Fruit fly (Drosophila melanogaster): ENCODE data around the gene CG10866.

The CG10866 gene

DNA sequence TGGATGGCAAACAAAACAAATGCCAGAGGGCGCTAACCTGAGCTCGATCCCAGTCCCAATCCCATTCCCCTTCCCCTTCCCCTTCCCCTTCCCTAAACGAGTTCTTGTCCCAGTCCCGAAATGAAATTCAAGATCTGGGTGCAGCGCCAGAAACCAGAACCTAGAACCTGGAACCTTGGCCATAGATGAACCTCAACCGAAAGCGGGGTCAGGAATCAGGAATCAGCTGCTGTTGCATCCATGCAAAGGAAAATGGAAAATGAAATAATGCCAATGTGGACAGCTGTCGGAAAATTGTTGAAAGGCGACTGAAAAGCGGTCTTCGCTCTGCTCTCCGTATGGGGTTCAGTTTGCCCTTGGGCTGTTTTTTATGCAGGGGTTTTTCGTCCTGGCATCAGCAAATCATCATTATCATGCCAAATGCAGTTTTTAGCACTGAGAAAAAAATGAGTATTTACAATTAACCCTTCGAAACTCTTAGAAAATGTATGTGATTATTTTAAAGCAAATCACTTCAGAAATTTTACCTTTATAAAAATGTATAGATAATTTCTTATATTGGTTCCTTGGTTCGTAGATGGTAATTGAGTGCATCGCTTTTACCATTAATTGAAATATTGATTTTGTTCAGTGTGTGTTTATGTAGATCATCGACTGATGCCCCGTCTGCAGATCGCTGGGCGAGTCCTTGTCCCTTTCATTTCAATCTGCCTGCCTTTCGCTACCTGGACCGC is 40.0 kb upstream of the CG10866 start (continued):
- TF ChIP-seq Sp1 (GFP tag; optimal IDR thresholded peaks at IDR 0.05), result no peak
- no peak for TF ChIP-seq dmrt93B (GFP tag; optimal IDR thresholded peaks at IDR 0.05)
- no peak for TF ChIP-seq CG9705 (GFP tag; optimal IDR thresholded peaks at IDR 0.05)
- no peak for TF ChIP-seq HLH106 (tag; optimal IDR thresholded peaks at IDR 0.05)
- peak; percentile 20 for TF ChIP-seq h (GFP tag; optimal IDR thresholded peaks at IDR 0.05)

DNA sequence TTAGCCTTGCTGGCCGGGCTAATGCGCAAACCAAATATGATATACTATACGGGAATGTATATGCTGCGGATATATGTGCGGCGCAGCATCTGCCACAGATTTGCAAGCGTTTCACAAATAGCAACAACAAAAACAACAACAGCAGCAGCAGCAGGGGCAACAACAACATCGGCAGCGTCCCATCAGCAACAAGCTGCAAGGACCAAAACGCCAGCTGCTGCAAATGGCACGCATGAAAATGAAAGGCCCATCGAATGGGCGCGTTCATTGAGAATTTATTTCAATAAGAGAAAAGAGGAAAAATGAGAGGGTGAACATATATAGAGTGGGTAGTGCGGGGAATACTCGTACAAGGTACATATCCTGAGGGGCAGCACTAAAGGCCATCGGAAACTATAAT is 38.6 kb upstream of the CG10866 start:
- TF ChIP-seq pan (optimal IDR thresholded peaks at IDR 0.05) (no peak), Jra (GFP tag; optimal IDR thresholded peaks at IDR 0.05) (no peak), usp (GFP tag; optimal IDR thresholded peaks at IDR 0.05) (no peak), dmrt93B (GFP tag; optimal IDR thresholded peaks at IDR 0.05) (no peak), fru (GFP tag; optimal IDR thresholded peaks at IDR 0.05) (no peak), CG9705 (GFP tag; optimal IDR thresholded peaks at IDR 0.05) (no peak), Vsx2 (GFP tag; optimal IDR thresholded peaks at IDR 0.05; ENCODE audit: partially characterized antibody) (no peak), Hr78 (GFP tag; optimal IDR thresholded peaks at IDR 0.05) (no peak), sage (GFP tag; optimal IDR thresholded peaks at IDR 0.05) (no peak), Rel (GFP tag; optimal IDR thresholded peaks at IDR 0.05) (no peak), Rel (tag; optimal IDR thresholded peaks at IDR 0.05) (no peak), Hnf4 (GFP tag; optimal IDR thresholded peaks at IDR 0.05) (no peak), Myc (optimal IDR thresholded peaks at IDR 0.05) (no peak), GATAd (GFP tag; optimal IDR thresholded peaks at IDR 0.05) (no peak), psq (GFP tag; optimal IDR thresholded peaks at IDR 0.05) (no peak), Abd-B (GFP tag; optimal IDR thresholded peaks at IDR 0.05) (no peak), N (GFP tag; optimal IDR thresholded peaks at IDR 0.05) (no peak), dl (GFP tag; optimal IDR thresholded peaks at IDR 0.05; ENCODE audit: insufficient read depth in 1 of 2, partially characterized antibody in 2 of 2) (no peak)

DNA sequence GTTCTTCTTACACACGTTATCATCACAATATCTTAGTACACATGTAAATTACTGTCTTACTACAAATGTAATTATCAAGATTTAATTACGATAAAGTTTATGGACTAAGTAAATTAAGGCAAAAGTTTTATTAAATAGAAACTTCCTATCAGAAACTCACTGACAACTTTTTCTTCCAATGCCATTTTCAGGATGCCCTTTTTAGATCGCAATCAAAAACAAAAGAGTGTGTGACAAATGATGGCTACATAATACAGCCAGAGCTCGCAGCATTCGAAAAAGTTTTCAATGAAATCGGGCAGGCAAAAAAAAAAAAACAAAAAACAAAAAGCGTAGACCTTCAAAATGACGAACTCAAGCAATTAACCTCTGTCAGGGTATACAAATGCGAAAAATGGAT is 34.8 kb upstream of the CG10866 start, which contains the start of gene CG43915:
Gene CG43915, plus strand, starts transcription at position 301 of the 400 bp plus-strand sequence.
- no peak for TF ChIP-seq fru (GFP tag; optimal IDR thresholded peaks at IDR 0.05)
- no peak for TF ChIP-seq dl (GFP tag; optimal IDR thresholded peaks at IDR 0.05; ENCODE audit: insufficient read depth in 1 of 2, partially characterized antibody in 2 of 2)
- TF ChIP-seq woc (GFP tag; optimal IDR thresholded peaks at IDR 0.05), result no peak
- no peak for TF ChIP-seq ey (GFP tag; optimal IDR thresholded peaks at IDR 0.05)
- no peak for TF ChIP-seq Dfd (GFP tag; optimal IDR thresholded peaks at IDR 0.05)
- no peak for TF ChIP-seq OdsH (GFP tag; optimal IDR thresholded peaks at IDR 0.05)

DNA sequence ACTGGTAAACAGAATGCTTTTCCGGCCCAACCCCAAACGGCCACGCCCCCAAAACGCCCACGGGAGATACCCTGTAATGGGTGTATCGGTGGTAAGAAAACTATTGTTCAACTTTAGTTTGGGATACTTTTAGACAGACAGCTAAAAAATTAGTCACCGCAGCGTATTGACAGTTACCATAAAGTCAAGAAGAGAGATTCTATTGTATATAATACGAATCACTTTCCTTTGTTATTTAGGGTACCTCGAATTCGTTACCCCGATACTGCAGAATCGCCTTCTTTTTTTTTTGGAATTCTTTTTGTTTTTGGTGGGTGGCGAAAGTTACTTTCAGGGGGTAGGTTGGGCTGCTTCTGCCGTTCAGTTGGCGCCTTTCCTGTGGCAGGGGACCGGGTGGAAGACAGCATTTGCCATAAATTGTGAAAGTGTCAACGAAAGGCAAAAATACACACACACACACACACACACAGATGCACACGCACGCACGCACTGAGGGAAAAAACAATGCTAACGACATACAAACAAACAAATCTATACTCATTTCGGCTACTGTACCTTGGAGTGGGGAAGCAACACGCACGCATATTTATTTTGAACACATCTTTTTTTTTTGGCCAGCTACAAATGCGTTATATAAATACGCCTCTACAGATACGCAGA is 32.7 kb upstream of the CG10866 start:
- TF ChIP-seq GATAd (GFP tag; optimal IDR thresholded peaks at IDR 0.05), result no peak
- no peak for TF ChIP-seq usp (GFP tag; optimal IDR thresholded peaks at IDR 0.05)
- peak; percentile 6 for TF ChIP-seq sv (GFP tag; optimal IDR thresholded peaks at IDR 0.05)
- TF ChIP-seq Dif (GFP tag; optimal IDR thresholded peaks at IDR 0.05; ENCODE audit: partially characterized antibody), result no peak
- no peak for TF ChIP-seq brk (GFP tag; optimal IDR thresholded peaks at IDR 0.05)
- no peak for TF ChIP-seq pan (optimal IDR thresholded peaks at IDR 0.05)
- peak; percentile 53 for TF ChIP-seq Dfd (GFP tag; optimal IDR thresholded peaks at IDR 0.05)
- TF ChIP-seq woc (GFP tag; optimal IDR thresholded peaks at IDR 0.05), result no peak
- no peak for TF ChIP-seq Hr78 (GFP tag; optimal IDR thresholded peaks at IDR 0.05)
- no peak for TF ChIP-seq ey (GFP tag; optimal IDR thresholded peaks at IDR 0.05)
- no peak for TF ChIP-seq lola (GFP tag; optimal IDR thresholded peaks at IDR 0.05)
- TF ChIP-seq Hr83 (GFP tag; optimal IDR thresholded peaks at IDR 0.05; ENCODE audit: poor library complexity, severe bottlenecking), result no peak
- no peak for TF ChIP-seq Jra (GFP tag; optimal IDR thresholded peaks at IDR 0.05)

DNA sequence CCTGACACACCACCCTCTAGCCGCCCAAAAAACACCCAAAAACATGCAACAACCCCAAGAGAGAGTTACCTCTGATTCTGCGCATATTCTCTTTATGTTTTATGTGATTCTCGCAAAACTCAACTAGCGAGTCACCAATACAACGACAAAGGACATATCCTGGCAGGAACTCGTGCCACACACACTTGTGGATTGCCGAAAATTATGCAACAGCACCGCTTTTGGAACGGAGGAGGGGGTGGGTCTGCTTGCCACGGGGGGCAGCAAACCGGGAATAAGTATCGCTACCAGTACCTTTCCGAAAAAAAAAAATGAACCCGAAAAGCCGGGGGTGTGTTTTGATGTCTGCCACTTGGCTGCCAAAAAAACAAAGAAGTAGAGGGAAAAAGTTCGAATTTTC is 27.3 kb upstream of the CG10866 start:
- TF ChIP-seq pan (optimal IDR thresholded peaks at IDR 0.05), result no peak
- no peak for TF ChIP-seq Dif (GFP tag; optimal IDR thresholded peaks at IDR 0.05; ENCODE audit: partially characterized antibody)
- TF ChIP-seq Hnf4 (GFP tag; optimal IDR thresholded peaks at IDR 0.05), result no peak
